Worm (Caenorhabditis elegans): ENCODE measurements around the gene Y22D7AL.11.

Gene Y22D7AL.11

ce11 chrIII:1661031-1661430, 26.9 kb upstream of the Y22D7AL.11 start:
- TF ChIP-seq dao-5 (tag; optimal IDR thresholded peaks at IDR 0.05), result no peak

- no peak for TF ChIP-seq dao-5 (tag; optimal IDR thresholded peaks at IDR 0.05)
- no peak for TF ChIP-seq him-1 (tag; optimal IDR thresholded peaks at IDR 0.05)
- TF ChIP-seq W03F9.2 (tag; optimal IDR thresholded peaks at IDR 0.05), result no peak
Measured at ce11 chrIII:1659763-1660162, 25.6 kb upstream of the Y22D7AL.11 start, which contains the start of gene Y22D7AL.15. Y22D7AL.15 (minus strand) TSS chrIII:1659863.

DNA sequence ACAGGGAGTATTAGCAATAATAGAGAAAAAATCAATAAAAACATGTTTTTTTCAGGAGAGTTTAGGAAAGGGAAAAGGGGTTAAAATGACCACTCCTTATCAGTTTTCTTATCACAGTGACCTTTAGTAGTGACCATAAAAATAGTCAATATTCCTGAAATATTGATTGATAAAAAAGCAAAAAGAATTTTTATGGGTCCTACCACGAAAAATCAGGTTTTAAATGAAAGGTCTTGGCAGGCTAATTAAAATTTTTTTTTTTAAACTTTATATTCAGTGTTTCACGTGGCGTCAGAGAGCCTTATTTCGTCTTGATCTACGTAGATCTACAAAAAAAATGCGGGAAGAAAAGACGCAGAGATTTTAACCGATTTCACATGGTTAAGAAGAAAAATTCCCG, 23.2 kb upstream of the Y22D7AL.11 start, which contains the start of gene cht-4:
cht-4 (minus strand) TSS at position 101 of the 400 bp plus-strand sequence.
- TF ChIP-seq dao-5 (tag; optimal IDR thresholded peaks at IDR 0.05) (no peak), W03F9.2 (tag; optimal IDR thresholded peaks at IDR 0.05) (no peak), him-1 (tag; optimal IDR thresholded peaks at IDR 0.05) (no peak)

DNA sequence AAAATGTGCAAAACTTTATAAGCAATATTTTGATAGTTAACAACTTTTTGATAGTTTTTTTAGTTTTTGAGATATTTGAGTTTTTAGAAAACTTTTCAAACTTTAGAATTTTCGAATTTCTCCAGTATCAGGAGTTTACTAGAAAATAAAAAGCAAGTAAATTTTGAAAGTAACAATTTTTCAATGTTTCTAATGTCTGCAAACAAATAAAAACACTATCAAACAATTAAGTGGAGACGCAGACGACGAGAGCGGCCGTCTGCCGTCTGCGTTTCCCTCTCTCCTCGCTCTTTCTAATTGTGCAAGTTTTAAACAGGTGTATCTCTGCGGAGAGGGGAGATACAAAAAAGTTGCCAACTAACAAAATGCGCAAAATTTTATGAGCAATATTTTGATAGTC, 18.8 kb upstream of the Y22D7AL.11 start:
- no peak for TF ChIP-seq W03F9.2 (tag; optimal IDR thresholded peaks at IDR 0.05)
- no peak for TF ChIP-seq him-1 (tag; optimal IDR thresholded peaks at IDR 0.05)
- no peak for TF ChIP-seq dao-5 (tag; optimal IDR thresholded peaks at IDR 0.05)

- TF ChIP-seq W03F9.2 (tag; optimal IDR thresholded peaks at IDR 0.05) (no peak), him-1 (tag; optimal IDR thresholded peaks at IDR 0.05) (no peak), dao-5 (tag; optimal IDR thresholded peaks at IDR 0.05) (no peak)
Measured at ce11 chrIII:1652181-1652580, 18.0 kb upstream of the Y22D7AL.11 start, which contains the start of gene Y22D7AL.1. Y22D7AL.1 (plus strand) TSS chrIII:1652481.

DNA sequence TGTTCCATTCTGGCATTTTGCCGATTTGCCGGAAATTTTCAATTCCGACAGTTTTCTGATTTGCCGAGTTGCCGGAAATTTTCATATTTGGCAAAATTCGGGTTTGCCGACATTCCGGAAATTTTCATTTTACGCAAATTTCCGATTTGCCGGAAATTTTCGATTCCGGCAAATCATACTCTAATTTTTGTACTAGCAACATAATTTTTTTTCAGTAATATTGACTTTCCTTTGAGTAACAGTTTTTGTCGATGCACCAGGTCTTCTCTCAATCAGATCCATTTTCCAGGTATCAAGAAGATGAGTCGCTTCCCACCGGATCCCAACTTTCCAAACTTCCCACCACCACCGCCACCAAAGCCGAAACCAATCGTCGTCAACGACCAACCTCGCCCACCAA, 7.0 kb upstream of the Y22D7AL.11 start, which contains the start of gene Y22D7AL.3:
Y22D7AL.3 (plus strand) TSS at position 301 of the 400 bp plus-strand sequence.
- TF ChIP-seq W03F9.2 (tag; optimal IDR thresholded peaks at IDR 0.05) (no peak), him-1 (tag; optimal IDR thresholded peaks at IDR 0.05) (no peak), dao-5 (tag; optimal IDR thresholded peaks at IDR 0.05) (no peak)

ce11 chrIII:1638345-1638744, 4.2 kb upstream of the Y22D7AL.11 start:
- TF ChIP-seq him-1 (tag; optimal IDR thresholded peaks at IDR 0.05) (no peak), dao-5 (tag; optimal IDR thresholded peaks at IDR 0.05) (no peak), W03F9.2 (tag; optimal IDR thresholded peaks at IDR 0.05) (no peak)

DNA sequence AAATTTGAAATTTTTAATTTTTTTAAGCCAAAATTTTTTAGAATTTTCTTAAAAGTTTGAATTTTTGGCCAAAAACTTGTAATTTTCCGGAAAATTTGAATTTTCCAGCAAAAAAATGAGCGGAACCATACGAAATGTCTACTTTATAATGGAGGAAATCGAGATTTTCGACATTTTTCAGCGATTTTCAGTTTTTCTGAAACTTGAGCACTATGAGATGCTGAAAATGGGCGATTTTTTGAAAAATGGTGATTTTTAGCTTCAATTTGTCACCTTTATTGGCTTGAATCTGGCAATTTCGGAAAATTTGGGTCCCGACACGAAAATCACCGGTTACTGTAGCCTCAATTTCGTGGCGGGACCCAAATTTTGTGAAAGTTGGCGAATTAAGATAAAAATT, 7.6 kb downstream of the Y22D7AL.11 start, which contains the start of gene Y22D7AL.4:
Y22D7AL.4 (plus strand) TSS at position 109 of the 400 bp plus-strand sequence.
- TF ChIP-seq W03F9.2 (tag; optimal IDR thresholded peaks at IDR 0.05), result no peak
- TF ChIP-seq him-1 (tag; optimal IDR thresholded peaks at IDR 0.05), result no peak
- no peak for TF ChIP-seq dao-5 (tag; optimal IDR thresholded peaks at IDR 0.05)

ce11 chrIII:1625660-1626275, 8.4 kb downstream of the Y22D7AL.11 start:
- TF ChIP-seq him-1 (tag; optimal IDR thresholded peaks at IDR 0.05), result no peak
- no peak for TF ChIP-seq dao-5 (tag; optimal IDR thresholded peaks at IDR 0.05)
- TF ChIP-seq W03F9.2 (tag; optimal IDR thresholded peaks at IDR 0.05), result no peak

DNA sequence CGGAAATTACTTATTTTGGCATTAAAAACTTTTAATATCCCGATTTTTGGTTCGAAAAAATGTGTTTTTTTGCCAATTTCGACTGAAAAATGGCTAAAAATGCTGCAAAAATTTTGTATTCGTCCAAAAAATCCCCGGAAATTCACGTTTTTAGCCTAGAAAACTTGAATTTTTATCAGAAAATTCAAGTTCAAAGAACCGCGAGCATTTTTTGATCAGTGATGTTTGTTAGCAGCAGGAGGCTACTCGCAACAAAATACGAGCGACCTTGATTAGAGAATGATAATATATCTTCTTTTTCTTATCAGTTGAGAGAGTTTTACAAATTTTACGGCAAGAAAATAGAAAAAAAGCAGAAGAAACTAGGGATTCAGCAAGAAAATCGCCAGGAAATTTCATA, 11.8 kb downstream of the Y22D7AL.11 start:
- TF ChIP-seq W03F9.2 (tag; optimal IDR thresholded peaks at IDR 0.05), result no peak
- TF ChIP-seq him-1 (tag; optimal IDR thresholded peaks at IDR 0.05), result no peak
- TF ChIP-seq dao-5 (tag; optimal IDR thresholded peaks at IDR 0.05), result no peak

DNA sequence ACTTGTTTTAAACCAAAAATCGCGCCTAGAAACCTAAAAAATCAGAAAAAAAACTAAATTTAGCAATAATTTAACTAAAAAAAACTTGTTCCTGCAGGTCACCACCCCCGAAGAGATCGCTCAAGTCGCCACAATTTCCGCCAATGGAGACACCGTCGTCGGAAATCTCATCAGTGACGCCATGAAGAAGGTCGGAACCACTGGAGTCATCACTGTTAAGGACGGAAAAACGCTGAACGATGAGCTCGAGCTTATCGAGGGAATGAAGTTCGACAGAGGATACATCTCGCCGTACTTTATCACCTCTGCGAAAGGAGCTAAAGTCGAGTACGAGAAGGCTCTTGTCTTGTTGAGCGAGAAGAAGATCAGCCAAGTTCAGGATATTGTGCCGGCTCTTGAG, 12.8 kb downstream of the Y22D7AL.11 start:
- no peak for TF ChIP-seq W03F9.2 (tag; optimal IDR thresholded peaks at IDR 0.05)
- TF ChIP-seq dao-5 (tag; optimal IDR thresholded peaks at IDR 0.05), result no peak
- no peak for TF ChIP-seq him-1 (tag; optimal IDR thresholded peaks at IDR 0.05)

DNA sequence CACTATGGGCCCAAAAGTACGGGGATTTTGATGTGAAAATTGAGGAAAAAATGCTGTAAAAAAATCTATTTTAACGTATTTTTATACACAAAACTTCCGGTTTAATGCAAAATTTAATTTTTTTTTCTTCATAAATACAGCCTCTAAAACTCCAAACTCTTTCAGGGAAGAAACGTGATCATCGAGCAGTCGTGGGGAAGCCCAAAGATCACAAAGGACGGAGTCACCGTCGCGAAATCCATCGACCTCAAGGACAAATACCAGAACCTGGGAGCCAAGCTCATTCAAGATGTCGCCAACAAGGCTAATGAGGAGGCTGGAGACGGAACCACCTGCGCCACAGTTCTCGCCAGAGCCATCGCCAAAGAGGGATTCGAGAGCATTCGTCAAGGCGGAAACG, 14.3 kb downstream of the Y22D7AL.11 start:
- TF ChIP-seq him-1 (tag; optimal IDR thresholded peaks at IDR 0.05) (no peak), W03F9.2 (tag; optimal IDR thresholded peaks at IDR 0.05) (no peak), dao-5 (tag; optimal IDR thresholded peaks at IDR 0.05) (no peak)

- TF ChIP-seq him-1 (tag; optimal IDR thresholded peaks at IDR 0.05) (no peak), W03F9.2 (tag; optimal IDR thresholded peaks at IDR 0.05) (no peak), dao-5 (tag; optimal IDR thresholded peaks at IDR 0.05) (no peak)
Measured at ce11 chrIII:1619442-1619841, 14.7 kb downstream of the Y22D7AL.11 start, which contains the start of gene hsp-60. hsp-60 (plus strand) TSS chrIII:1619742.

DNA sequence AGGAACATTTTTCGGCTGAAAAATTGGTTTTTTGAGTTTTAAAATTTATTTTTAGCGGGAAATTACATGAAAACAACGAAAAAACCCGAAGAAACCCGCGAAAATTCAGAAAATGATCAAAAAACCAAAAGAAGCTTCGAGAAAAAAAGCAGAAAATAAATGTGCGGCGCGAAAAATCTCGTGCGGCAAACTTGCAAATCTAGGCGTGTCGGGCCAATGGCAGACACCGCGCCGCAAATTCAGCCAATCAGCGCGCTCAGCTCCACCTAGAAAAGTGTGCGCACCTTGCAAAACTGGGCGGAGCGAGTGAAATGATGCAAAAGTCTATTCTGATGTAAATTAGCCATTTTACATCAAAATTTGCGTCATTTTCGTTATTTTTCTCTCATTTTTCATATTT, 15.3 kb downstream of the Y22D7AL.11 start, which contains the start of gene Y22D7AL.10:
Y22D7AL.10 (minus strand) TSS at position 15 of the 400 bp plus-strand sequence.
- TF ChIP-seq him-1 (tag; optimal IDR thresholded peaks at IDR 0.05) (peak; percentile 94), W03F9.2 (tag; optimal IDR thresholded peaks at IDR 0.05) (peak; percentile 93), dao-5 (tag; optimal IDR thresholded peaks at IDR 0.05) (peak; percentile 67)

ce11 chrIII:1618312-1618711, 15.9 kb downstream of the Y22D7AL.11 start:
- TF ChIP-seq W03F9.2 (tag; optimal IDR thresholded peaks at IDR 0.05) (no peak), him-1 (tag; optimal IDR thresholded peaks at IDR 0.05) (no peak), dao-5 (tag; optimal IDR thresholded peaks at IDR 0.05) (no peak)
